Fruit fly (Drosophila melanogaster): ENCODE measurements around the gene robl37BC.

Gene robl37BC

DNA sequence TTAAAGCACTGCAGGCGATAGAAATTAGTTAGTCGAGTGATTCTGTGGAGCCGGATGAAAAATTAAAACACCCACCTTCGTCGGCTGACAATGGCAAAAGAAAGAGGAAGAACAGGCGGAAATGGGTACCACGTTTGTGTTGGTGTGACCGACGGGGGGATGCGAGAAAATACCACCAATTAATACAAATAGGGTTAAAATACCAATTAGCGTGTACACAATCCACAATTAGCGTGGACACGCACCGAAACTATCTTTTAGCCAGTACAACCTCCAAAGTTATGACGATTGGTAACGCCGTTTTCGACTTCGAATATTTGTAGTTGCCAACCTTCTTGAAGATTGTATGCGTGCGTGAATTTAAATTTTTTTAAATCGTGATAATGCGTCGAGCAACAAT is 1.5 kb upstream of the robl37BC start, which contains the start of gene RpL30 (continued):
- TF ChIP-seq p53 (GFP tag; optimal IDR thresholded peaks at IDR 0.05), result peak; percentile 93
- TF ChIP-seq CG9797 (GFP tag; optimal IDR thresholded peaks at IDR 0.05), result peak; percentile 100
- peak; percentile 90 for TF ChIP-seq maf-S (GFP tag; optimal IDR thresholded peaks at IDR 0.05)
- peak; percentile 71; the same call in 2 of the 3 replicates for TF ChIP-seq z (GFP tag; IDR thresholded peaks at IDR 0.05)
- no peak for TF ChIP-seq Lpt (GFP tag; optimal IDR thresholded peaks at IDR 0.05)
- TF ChIP-seq zen (tag; optimal IDR thresholded peaks at IDR 0.05), result peak; percentile 87
- TF ChIP-seq Xbp1 (GFP tag; optimal IDR thresholded peaks at IDR 0.05), result peak; percentile 87
- peak; percentile 92 for TF ChIP-seq trem (tag; optimal IDR thresholded peaks at IDR 0.05)
- peak in 1 of 2 experiments; percentile 12 for TF ChIP-seq Trl (optimal IDR thresholded peaks at IDR 0.05)
- TF ChIP-seq Trl (GFP tag; optimal IDR thresholded peaks at IDR 0.05), result peak; percentile 94
- TF ChIP-seq CG4820 (GFP tag; optimal IDR thresholded peaks at IDR 0.05), result peak; percentile 74
- peak; percentile 94 for TF ChIP-seq CG4707 (GFP tag; optimal IDR thresholded peaks at IDR 0.05)
- TF ChIP-seq fd3F (GFP tag; optimal IDR thresholded peaks at IDR 0.05), result peak; percentile 73
- TF ChIP-seq Spps (tag; optimal IDR thresholded peaks at IDR 0.05), result peak; percentile 80
- TF ChIP-seq CG6272 (GFP tag; IDR thresholded peaks at IDR 0.05), result peak; percentile 72
- TF ChIP-seq cg (GFP tag; optimal IDR thresholded peaks at IDR 0.05), result no peak
- TF ChIP-seq sim (GFP tag; IDR thresholded peaks at IDR 0.05), result peak; percentile 75
- TF ChIP-seq CG8281 (tag; optimal IDR thresholded peaks at IDR 0.05), result peak; percentile 61
- TF ChIP-seq H15 (GFP tag; IDR thresholded peaks at IDR 0.05), result peak; percentile 87
- TF ChIP-seq MBD-R2 (GFP tag; IDR thresholded peaks at IDR 0.05), result peak; percentile 77
- TF ChIP-seq gt (GFP tag; IDR thresholded peaks at IDR 0.05), result 0 out of 2 replicates have a peak, but pooled peaks have one; percentile 43
- TF ChIP-seq ranshi (GFP tag; IDR thresholded peaks at IDR 0.05), result peak; percentile 89
- peak; percentile 94 for TF ChIP-seq gce (GFP tag; IDR thresholded peaks at IDR 0.05)
- peak in 1 of 2 experiments; percentile 23 for TF ChIP-seq tll (GFP tag; optimal IDR thresholded peaks at IDR 0.05)
- TF ChIP-seq crc (GFP tag; optimal IDR thresholded peaks at IDR 0.05), result peak; percentile 83
- TF ChIP-seq exex (tag; optimal IDR thresholded peaks at IDR 0.05), result peak; percentile 81
- TF ChIP-seq Poxn (GFP tag; IDR thresholded peaks at IDR 0.05), result no peak
- TF ChIP-seq Xrp1 (GFP tag; IDR thresholded peaks at IDR 0.05), result peak; percentile 11
- TF ChIP-seq CG17361 (GFP tag; IDR thresholded peaks at IDR 0.05), result peak; percentile 78
- 0 out of 2 replicates have a peak, but pooled peaks have one; percentile 39 for TF ChIP-seq esg (GFP tag; conservative IDR thresholded peaks at IDR 0.05)
- TF ChIP-seq CG11504 (tag; optimal IDR thresholded peaks at IDR 0.05), result peak; percentile 89
- TF ChIP-seq Aef1 (GFP tag; IDR thresholded peaks at IDR 0.05), result peak; percentile 60
- peak; percentile 86 for TF ChIP-seq NFAT (GFP tag; IDR thresholded peaks at IDR 0.05)
- TF ChIP-seq gem (tag; optimal IDR thresholded peaks at IDR 0.05), result peak; percentile 75
- peak; percentile 65 for TF ChIP-seq dati (GFP tag; IDR thresholded peaks at IDR 0.05)
- peak; percentile 92 for TF ChIP-seq CG14710 (tag; optimal IDR thresholded peaks at IDR 0.05)
- TF ChIP-seq CG9437 (GFP tag; optimal IDR thresholded peaks at IDR 0.05), result peak; percentile 67
- TF ChIP-seq Hmr (GFP tag; optimal IDR thresholded peaks at IDR 0.05), result peak; percentile 99
- peak; percentile 89 for TF ChIP-seq pho (GFP tag; optimal IDR thresholded peaks at IDR 0.05)
- peak; percentile 62 for TF ChIP-seq aop (GFP tag; IDR thresholded peaks at IDR 0.05)
- peak; percentile 96 for TF ChIP-seq CG12659 (GFP tag; optimal IDR thresholded peaks at IDR 0.05)
- no peak for TF ChIP-seq zen2 (GFP tag; IDR thresholded peaks at IDR 0.05; ENCODE audit: partially characterized antibody)
- TF ChIP-seq zfh2 (GFP tag; optimal IDR thresholded peaks at IDR 0.05), result peak; percentile 87
- TF ChIP-seq CG8089 (GFP tag; optimal IDR thresholded peaks at IDR 0.05), result peak; percentile 92
- TF ChIP-seq CG3163 (GFP tag; optimal IDR thresholded peaks at IDR 0.05), result peak; percentile 82
- TF ChIP-seq Nf-YB (GFP tag; optimal IDR thresholded peaks at IDR 0.05), result peak; percentile 80
- no peak for TF ChIP-seq CG14860 (GFP tag; IDR thresholded peaks at IDR 0.05; ENCODE audit: partially characterized antibody)
- TF ChIP-seq CG18476 (GFP tag; optimal IDR thresholded peaks at IDR 0.05), result peak; percentile 50
- TF ChIP-seq scrt (GFP tag; optimal IDR thresholded peaks at IDR 0.05), result peak; percentile 92
- TF ChIP-seq Tbp (GFP tag; optimal IDR thresholded peaks at IDR 0.05), result peak; percentile 56
- peak; percentile 99 for TF ChIP-seq CG17385 (GFP tag; optimal IDR thresholded peaks at IDR 0.05)

All from whole organism, embryonic.